Fruit fly (Drosophila melanogaster) whole organism, embryonic: ENCODE results near the gene Uggt.
A peak's percentile ranks its signal among the peaks of the same experiment; 100 is the strongest.

Experiments
- Atf3 ChIP-seq: fragments of 200-800 bp; sonication (Bioruptor generic); optimal IDR thresholded peaks from 3 replicates; lab custom pipeline; 2016; ENCODE audit warnings: missing biosample characterization, missing genetic modification characterization
- B-H2 ChIP-seq: fragments of 200-800 bp; sonication (Bioruptor generic); optimal IDR thresholded peaks from 2 replicates; lab custom pipeline; 2018; ENCODE audit warnings: missing biosample characterization, mild to moderate bottlenecking, missing genetic modification characterization
- CG11696 ChIP-seq: fragments of 200-800 bp; sonication (Bioruptor generic); IDR thresholded peaks from 2 replicates; pipeline ENCODE4 v1.3.6; 2022; ENCODE audit warnings: missing biosample characterization, missing genetic modification characterization
- CG12071 ChIP-seq: fragments of 200-800 bp; sonication (Bioruptor generic); optimal IDR thresholded peaks from 3 replicates; lab custom pipeline; 2018; ENCODE audit warnings: missing biosample characterization, mild to moderate bottlenecking, missing genetic modification characterization
- CG13624 ChIP-seq: fragments of 200-800 bp; sonication (Bioruptor generic); optimal IDR thresholded peaks from 2 replicates; lab custom pipeline; 2016; ENCODE audit warnings: missing biosample characterization, missing genetic modification characterization
- CG13775 ChIP-seq: fragments of 200-800 bp; sonication (Bioruptor generic); optimal IDR thresholded peaks from 3 replicates; lab custom pipeline; 2017; ENCODE audit warnings: missing biosample characterization, mild to moderate bottlenecking, missing genetic modification characterization
- CG14050 ChIP-seq: fragments of 200-800 bp; sonication (Bioruptor generic); IDR thresholded peaks from 3 replicates; pipeline ENCODE4 v1.3.6; 2022; ENCODE audit warnings: missing biosample characterization, missing genetic modification characterization
- CG14667 ChIP-seq: fragments of 200-800 bp; sonication (Bioruptor generic); IDR thresholded peaks from 2 replicates; pipeline ENCODE4 v1.3.6; 2022; ENCODE audit warnings: missing biosample characterization, missing genetic modification characterization
- CG15269 ChIP-seq: fragments of 200-800 bp; sonication (Bioruptor generic); optimal IDR thresholded peaks from 2 replicates; lab custom pipeline; 2018; ENCODE audit warnings: missing biosample characterization, mild to moderate bottlenecking, missing genetic modification characterization, moderate library complexity
- CG17385 ChIP-seq: fragments of 200-800 bp; sonication (Bioruptor generic); optimal IDR thresholded peaks from 3 replicates; lab custom pipeline; 2018; ENCODE audit warnings: missing biosample characterization, mild to moderate bottlenecking, missing genetic modification characterization
- CG2678 ChIP-seq: fragments of 200-800 bp; sonication (Bioruptor generic); optimal IDR thresholded peaks from 3 replicates; lab custom pipeline; 2019; ENCODE audit warnings: missing biosample characterization, mild to moderate bottlenecking, missing genetic modification characterization, moderate library complexity
- CG33213 ChIP-seq: fragments of 200-800 bp; sonication (Bioruptor generic); optimal IDR thresholded peaks from 3 replicates; lab custom pipeline; 2016; ENCODE audit warnings: missing biosample characterization, missing genetic modification characterization
- CG42726 ChIP-seq: fragments of 200-800 bp; sonication (Bioruptor generic); IDR thresholded peaks from 2 replicates; pipeline ENCODE4 v1.3.6; 2022; ENCODE audit warnings: missing biosample characterization, missing genetic modification characterization; ENCODE audit not compliant: partially characterized antibody
- CG4404 ChIP-seq: fragments of 200-800 bp; sonication (Bioruptor generic); IDR thresholded peaks from 2 replicates; pipeline ENCODE4 v1.3.6; 2022; ENCODE audit warnings: missing biosample characterization, missing genetic modification characterization
- CG4730 ChIP-seq: fragments of 200-800 bp; sonication (Bioruptor generic); IDR thresholded peaks from 2 replicates; pipeline ENCODE4 v1.3.6; 2022; ENCODE audit warnings: missing biosample characterization, missing genetic modification characterization
- CG7372 ChIP-seq: fragments of 200-800 bp; sonication (Bioruptor generic); IDR thresholded peaks from 2 replicates; pipeline ENCODE4 v1.3.6; 2022; ENCODE audit warnings: missing biosample characterization, missing genetic modification characterization
- CG7786 ChIP-seq: fragments of 200-800 bp; sonication (Bioruptor generic); optimal IDR thresholded peaks from 2 replicates; lab custom pipeline; 2016; ENCODE audit warnings: missing biosample characterization, missing genetic modification characterization
- CG7963 ChIP-seq: fragments of 200-800 bp; sonication (Bioruptor generic); IDR thresholded peaks from 3 replicates; pipeline ENCODE4 v1.3.6; 2022; ENCODE audit warnings: missing biosample characterization, missing genetic modification characterization; ENCODE audit not compliant: partially characterized antibody
- CG8089 ChIP-seq: fragments of 200-800 bp; sonication (Bioruptor generic); optimal IDR thresholded peaks from 3 replicates; lab custom pipeline; 2016; ENCODE audit warnings: missing biosample characterization, missing genetic modification characterization
- CG9817 ChIP-seq: fragments of 200-800 bp; sonication (Bioruptor generic); optimal IDR thresholded peaks from 2 replicates; lab custom pipeline; 2018; ENCODE audit warnings: missing biosample characterization, mild to moderate bottlenecking, missing genetic modification characterization, moderate library complexity
- Doc2 ChIP-seq: fragments of 200-800 bp; sonication (Bioruptor generic); IDR thresholded peaks from 2 replicates; pipeline ENCODE4 v1.3.6; 2022; ENCODE audit warnings: missing biosample characterization, missing genetic modification characterization
- Dref ChIP-seq: fragments of 200-800 bp; sonication (Bioruptor generic); IDR thresholded peaks from 2 replicates; pipeline ENCODE4 v1.3.6; 2022; ENCODE audit warnings: missing biosample characterization, missing genetic modification characterization
- Eip74EF ChIP-seq, 2 experiments: fragments of 200-800 bp in 1 of 2; fragments of >200 bp in 1 of 2; sonication (Bioruptor generic) in 1 of 2; optimal IDR thresholded peaks; 2 replicates each; lab custom pipeline; 2017 to 2019; ENCODE audit warnings: missing biosample characterization in 2 of 2, missing genetic modification characterization in 2 of 2, mild to moderate bottlenecking in 1 of 2, moderate library complexity in 1 of 2
- GATAe ChIP-seq: fragments of 200-800 bp; sonication (Bioruptor generic); conservative IDR thresholded peaks from 2 replicates; pipeline ENCODE4 v1.3.6; 2022; ENCODE audit warnings: missing biosample characterization, missing genetic modification characterization
- Gsc ChIP-seq: fragments of 200-800 bp; sonication (Bioruptor generic); IDR thresholded peaks from 2 replicates; pipeline ENCODE4 v1.3.6; 2022; ENCODE audit warnings: missing biosample characterization, missing genetic modification characterization
- Meics ChIP-seq: fragments of 200-800 bp; sonication (Bioruptor generic); optimal IDR thresholded peaks from 2 replicates; lab custom pipeline; 2017; ENCODE audit warnings: missing biosample characterization, mild to moderate bottlenecking, missing genetic modification characterization
- NC2β ChIP-seq: fragments of 200-800 bp; sonication (Bioruptor generic); optimal IDR thresholded peaks from 2 replicates; lab custom pipeline; 2016; ENCODE audit warnings: missing biosample characterization, missing genetic modification characterization
- Neu2 ChIP-seq: fragments of 200-800 bp; sonication (Bioruptor generic); optimal IDR thresholded peaks from 3 replicates; lab custom pipeline; 2016; ENCODE audit warnings: missing biosample characterization, missing genetic modification characterization, borderline replicate concordance
- PHDP ChIP-seq: fragments of 200-800 bp; sonication (Bioruptor generic); optimal IDR thresholded peaks from 3 replicates; lab custom pipeline; 2018; ENCODE audit warnings: missing biosample characterization, mild to moderate bottlenecking, missing genetic modification characterization, moderate library complexity
- Scr ChIP-seq: fragments of 200-800 bp; sonication (Bioruptor generic); IDR thresholded peaks from 2 replicates; pipeline ENCODE4 v1.3.6; 2022; ENCODE audit warnings: missing biosample characterization, missing genetic modification characterization; ENCODE audit not compliant: partially characterized antibody
- aop ChIP-seq: fragments of 200-800 bp; sonication (Bioruptor generic); IDR thresholded peaks from 2 replicates; pipeline ENCODE4 v1.3.6; 2022; ENCODE audit warnings: missing biosample characterization, missing genetic modification characterization
- ash1 ChIP-seq: fragments of 200-800 bp; sonication (Bioruptor generic); optimal IDR thresholded peaks from 2 replicates; lab custom pipeline; 2018; ENCODE audit warnings: missing biosample characterization, mild to moderate bottlenecking, missing genetic modification characterization
- chif ChIP-seq, 2 experiments: fragments of 200-800 bp; sonication (Bioruptor generic); optimal IDR thresholded peaks; 3 replicates each; lab custom pipeline; 2016; ENCODE audit warnings: missing biosample characterization in 2 of 2, missing genetic modification characterization in 2 of 2
- chn ChIP-seq: fragments of 200-800 bp; sonication (Bioruptor generic); optimal IDR thresholded peaks from 2 replicates; lab custom pipeline; 2016; ENCODE audit warnings: missing biosample characterization, missing genetic modification characterization
- dan ChIP-seq: fragments of 200-800 bp; sonication (Bioruptor generic); IDR thresholded peaks from 2 replicates; pipeline ENCODE4 v1.3.6; 2022; ENCODE audit warnings: missing biosample characterization, missing genetic modification characterization
- dm ChIP-seq: fragments of 200-800 bp; sonication (Bioruptor generic); optimal IDR thresholded peaks from 3 replicates; lab custom pipeline; 2016; ENCODE audit warnings: missing biosample characterization, missing genetic modification characterization
- ftz-f1 ChIP-seq: fragments of 200-800 bp; sonication (Bioruptor generic); optimal IDR thresholded peaks from 2 replicates; lab custom pipeline; 2016; ENCODE audit warnings: missing biosample characterization, missing genetic modification characterization
- grn ChIP-seq: fragments of 200-800 bp; sonication (Bioruptor generic); optimal IDR thresholded peaks from 3 replicates; lab custom pipeline; 2017; ENCODE audit warnings: missing biosample characterization, missing genetic modification characterization
- h ChIP-seq: fragments of >200 bp; optimal IDR thresholded peaks from 2 replicates; lab custom pipeline; 2017
- hth ChIP-seq: fragments of >200 bp; optimal IDR thresholded peaks from 2 replicates; lab custom pipeline; 2017; ENCODE audit warnings: inconsistent platforms
- luna ChIP-seq: fragments of 200-800 bp; sonication (Bioruptor generic); optimal IDR thresholded peaks from 2 replicates; lab custom pipeline; 2016; ENCODE audit warnings: missing biosample characterization, missing genetic modification characterization
- mam ChIP-seq: fragments of 200-800 bp; sonication (Bioruptor generic); optimal IDR thresholded peaks from 3 replicates; lab custom pipeline; 2016; ENCODE audit warnings: missing biosample characterization, missing genetic modification characterization
- onecut ChIP-seq: fragments of 200-800 bp; sonication (Bioruptor generic); IDR thresholded peaks from 2 replicates; pipeline ENCODE4 v1.3.6; 2022; ENCODE audit warnings: missing biosample characterization, missing genetic modification characterization
- pan ChIP-seq, 4 experiments: fragments of >200 bp in 3 of 4; fragments of 200-800 bp in 1 of 4; sonication (Bioruptor generic) in 1 of 4; optimal IDR thresholded peaks in 3 of 4; IDR thresholded peaks in 1 of 4; 2 replicates each; pipeline versions ENCODE4 v1.3.6 to Lab custom; 2017 to 2022; ENCODE audit warnings: missing biosample characterization in 2 of 4, missing genetic modification characterization in 2 of 4, mixed read lengths in 1 of 4
- pb ChIP-seq: fragments of 200-800 bp; sonication (Bioruptor generic); optimal IDR thresholded peaks from 3 replicates; lab custom pipeline; 2016; ENCODE audit warnings: missing biosample characterization, missing genetic modification characterization
- psq ChIP-seq: fragments of 200-800 bp; sonication (Bioruptor generic); optimal IDR thresholded peaks from 2 replicates; lab custom pipeline; 2017; ENCODE audit warnings: missing biosample characterization, missing genetic modification characterization
- repo ChIP-seq: fragments of 200-800 bp; sonication (Bioruptor generic); optimal IDR thresholded peaks from 2 replicates; lab custom pipeline; 2016; ENCODE audit warnings: missing biosample characterization, missing genetic modification characterization
- sc ChIP-seq, 3 experiments: fragments of >200 bp in 2 of 3; fragments of 200-800 bp in 1 of 3; sonication (Bioruptor generic) in 1 of 3; optimal IDR thresholded peaks; 2 replicates in 2 of 3; 3 replicates in 1 of 3; lab custom pipeline; 2017; ENCODE audit warnings: mild to moderate bottlenecking in 1 of 3, missing biosample characterization in 1 of 3, missing genetic modification characterization in 1 of 3, missing genetic modification reagents in 1 of 3
- tgo ChIP-seq: fragments of 200-800 bp; sonication (Bioruptor generic); IDR thresholded peaks from 3 replicates; pipeline ENCODE4 v1.3.6; 2022; ENCODE audit warnings: missing biosample characterization, missing genetic modification characterization
- zen ChIP-seq: fragments of 200-800 bp; sonication (Bioruptor generic); optimal IDR thresholded peaks from 3 replicates; lab custom pipeline; 2018; ENCODE audit warnings: missing biosample characterization, mild to moderate bottlenecking, missing genetic modification characterization, moderate library complexity
- zf30C ChIP-seq: fragments of 200-800 bp; sonication (Bioruptor generic); optimal IDR thresholded peaks from 3 replicates; lab custom pipeline; 2018; ENCODE audit warnings: missing biosample characterization, mild to moderate bottlenecking, missing genetic modification characterization

The Uggt gene

DNA sequence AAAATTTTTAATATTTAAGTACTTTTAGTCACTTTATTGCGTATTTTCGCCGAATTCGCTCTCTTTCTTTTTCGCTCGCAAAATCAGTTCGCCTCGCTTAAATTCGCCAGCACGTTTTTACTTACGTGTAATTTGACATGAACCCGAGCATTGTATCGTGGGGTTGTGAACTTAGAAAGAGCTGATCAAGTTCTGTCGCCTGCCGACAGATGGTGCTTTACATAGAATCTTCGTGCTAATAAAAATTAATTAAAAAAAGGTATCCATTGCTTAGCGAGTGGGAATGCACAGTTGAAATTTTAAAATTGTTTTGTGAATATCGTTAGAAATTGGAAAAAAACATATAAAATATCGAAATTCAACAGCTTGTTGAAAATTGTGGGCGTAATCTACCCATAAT, 24.1 kb upstream of the Uggt start (continued):
- TF ChIP-seq CG4730 (GFP tag; lab: Robert Waterston, UW), result no peak; the same call in 1 of the 2 replicates
- peak; percentile 40 for TF ChIP-seq grn (GFP tag; lab: Kevin White, UChicago)
- TF ChIP-seq Dref (GFP tag; lab: Robert Waterston, UW), result no peak
- TF ChIP-seq chif (GFP tag; optimal IDR thresholded peaks at IDR 0.05; lab: Kevin White, UChicago), result peak; percentile 59 to 84
- peak; percentile 74 for TF ChIP-seq pb
- TF ChIP-seq Neu2 (GFP tag; lab: Kevin White, UChicago), result no peak
- TF ChIP-seq CG7372 (GFP tag; lab: Robert Waterston, UW), result peak; percentile 56; the same call in 1 of the 2 replicates
- TF ChIP-seq ftz-f1, result peak; percentile 83
- TF ChIP-seq h, result no peak
- no peak for TF ChIP-seq aop
- peak; percentile 81 for TF ChIP-seq zen (tag; lab: Kevin White, UChicago)
- TF ChIP-seq CG15269 (tag; lab: Kevin White, UChicago), result no peak
- peak; percentile 16 for TF ChIP-seq psq (GFP tag; lab: Kevin White, UChicago)
- TF ChIP-seq NC2β (GFP tag; lab: Kevin White, UChicago), result peak; percentile 63
- TF ChIP-seq CG14050 (GFP tag; lab: Robert Waterston, UW), result 0 out of 3 replicates have a peak, but pooled peaks have one; percentile 42
- TF ChIP-seq sc (optimal IDR thresholded peaks at IDR 0.05; lab: Kevin White, UChicago), result no peak
- TF ChIP-seq sc (GFP tag; optimal IDR thresholded peaks at IDR 0.05; lab: Kevin White, UChicago), result peak; percentile 55
- no peak for TF ChIP-seq CG9817 (tag; lab: Kevin White, UChicago)
- no peak for TF ChIP-seq Eip74EF (GFP tag; optimal IDR thresholded peaks at IDR 0.05; lab: Kevin White, UChicago)
- peak; percentile 60; the same call in 1 of the 2 replicates for TF ChIP-seq onecut (GFP tag; lab: Robert Waterston, UW)
- no peak for TF ChIP-seq Atf3
- TF ChIP-seq chn (GFP tag; lab: Kevin White, UChicago), result peak; percentile 76
- peak; percentile 77 for TF ChIP-seq dm
- no peak for TF ChIP-seq GATAe (GFP tag; lab: Robert Waterston, UW)
- no peak for TF ChIP-seq CG7963
- TF ChIP-seq CG8089, result peak; percentile 67
- no peak for TF ChIP-seq CG4404 (GFP tag; lab: Robert Waterston, UW)
- TF ChIP-seq luna (GFP tag; lab: Kevin White, UChicago), result peak; percentile 12
- peak; percentile 49 for TF ChIP-seq CG7786 (GFP tag; lab: Kevin White, UChicago)
- TF ChIP-seq hth, result no peak
- TF ChIP-seq repo (GFP tag; lab: Kevin White, UChicago), result peak; percentile 51
- TF ChIP-seq pan (optimal IDR thresholded peaks at IDR 0.05; lab: Kevin White, UChicago), result no peak
- TF ChIP-seq pan (GFP tag; optimal IDR thresholded peaks at IDR 0.05 in 1 of 2, IDR thresholded peaks at IDR 0.05 in 1 of 2), result peak in 1 of 2 experiments; percentile 65
- TF ChIP-seq B-H2 (GFP tag; lab: Kevin White, UChicago), result peak; percentile 62
- TF ChIP-seq Meics (GFP tag; lab: Kevin White, UChicago), result peak; percentile 77
- TF ChIP-seq CG11696 (GFP tag; lab: Robert Waterston, UW), result no peak
- TF ChIP-seq CG42726 (GFP tag; lab: Robert Waterston, UW), result no peak; the same call in 1 of the 2 replicates
- peak; percentile 63 for TF ChIP-seq mam (GFP tag; lab: Kevin White, UChicago)
- TF ChIP-seq PHDP (tag; lab: Kevin White, UChicago), result peak; percentile 78
- TF ChIP-seq CG13775 (GFP tag; lab: Kevin White, UChicago), result peak; percentile 72
- no peak for TF ChIP-seq CG12071 (GFP tag; lab: Kevin White, UChicago)
- TF ChIP-seq CG17385 (GFP tag; lab: Kevin White, UChicago), result peak; percentile 47
- TF ChIP-seq ash1 (GFP tag; lab: Kevin White, UChicago), result peak; percentile 21
- no peak for TF ChIP-seq Doc2
- no peak for TF ChIP-seq CG14667 (GFP tag; lab: Robert Waterston, UW)
- peak; percentile 6 for TF ChIP-seq zf30C (GFP tag; lab: Kevin White, UChicago)
- peak; percentile 79 for TF ChIP-seq CG13624
- no peak; the same call in 2 of the 3 replicates for TF ChIP-seq tgo
- TF ChIP-seq CG2678 (tag; lab: Kevin White, UChicago), result no peak
- TF ChIP-seq dan (GFP tag; lab: Robert Waterston, UW), result no peak
- no peak for TF ChIP-seq Gsc (GFP tag; lab: Robert Waterston, UW)
- TF ChIP-seq Scr (GFP tag; lab: Robert Waterston, UW), result no peak
- peak; percentile 89 for TF ChIP-seq CG33213
